Worm (Caenorhabditis elegans) whole organism, young adult: ENCODE results near the gene rfth-1.

Source experiments
- B0019.2 ChIP-seq: fragments of 200-800 bp; sonication (Bioruptor generic); conservative IDR thresholded peaks from 2 replicates; pipeline ENCODE4 v1.3.6; 2022; ENCODE audit warnings: missing genetic modification reagents, missing genetic modification characterization, missing compliant biosample characterization
- B0261.1 ChIP-seq: sonication (generic microtip); optimal IDR thresholded peaks from 2 replicates; lab custom pipeline; 2016; ENCODE audit warnings: mild to moderate bottlenecking, missing genetic modification characterization, moderate library complexity, missing compliant biosample characterization
- F22D6.2 ChIP-seq: sonication (generic microtip); optimal IDR thresholded peaks from 2 replicates; lab custom pipeline; 2016; ENCODE audit warnings: mild to moderate bottlenecking, missing genetic modification characterization, missing compliant biosample characterization
- F39B2.1 ChIP-seq: fragments of 200-800 bp; sonication (Bioruptor generic); IDR thresholded peaks from 2 replicates; pipeline ENCODE4 v1.3.6; 2022; ENCODE audit warnings: missing genetic modification reagents, missing genetic modification characterization, missing compliant biosample characterization
- F55B11.4 ChIP-seq: sonication (generic microtip); optimal IDR thresholded peaks from 2 replicates; lab custom pipeline; 2016; ENCODE audit warnings: missing compliant biosample characterization, missing genetic modification characterization, borderline replicate concordance; ENCODE audit not compliant: insufficient read depth
- Y67H2A.10 ChIP-seq: fragments of 200-800 bp; sonication (Bioruptor generic); conservative IDR thresholded peaks from 2 replicates; pipeline ENCODE4 v1.3.6; 2022; ENCODE audit warnings: missing genetic modification reagents, missing genetic modification characterization, missing compliant biosample characterization
- Y79H2A.3 ChIP-seq: fragments of 200-800 bp; sonication (Bioruptor generic); conservative IDR thresholded peaks from 2 replicates; pipeline ENCODE4 v1.3.6; 2022; ENCODE audit warnings: missing genetic modification reagents, missing genetic modification characterization, missing compliant biosample characterization
- Y95B8A.8 ChIP-seq: fragments of 200-800 bp; sonication (Bioruptor generic); IDR thresholded peaks from 2 replicates; pipeline ENCODE4 v1.3.6; 2022; ENCODE audit warnings: missing genetic modification reagents, missing genetic modification characterization, missing compliant biosample characterization
- ama-1 ChIP-seq, 3 experiments: fragments of 150-350 bp in 1 of 3; sonication (generic microtip) in 2 of 3; optimal IDR thresholded peaks; 2 replicates each; lab custom pipeline; 2014 to 2018; ENCODE audit warnings: missing biosample characterization in 2 of 3, missing genetic modification characterization in 2 of 3, missing genetic modification reagents in 2 of 3
- cebp-1 ChIP-seq, 2 experiments: fragments of 200-800 bp in 1 of 2; sonication (Bioruptor generic) in 1 of 2; sonication (generic microtip) in 1 of 2; IDR thresholded peaks in 1 of 2; optimal IDR thresholded peaks in 1 of 2; 2 replicates each; pipeline versions ENCODE4 v1.3.6 to Lab custom; 2017 to 2022; ENCODE audit warnings: missing compliant biosample characterization in 2 of 2, missing genetic modification characterization in 2 of 2, mild to moderate bottlenecking in 1 of 2, missing genetic modification reagents in 1 of 2, moderate library complexity in 1 of 2
- ceh-91 ChIP-seq: fragments of 200-800 bp; sonication (Bioruptor generic); IDR thresholded peaks from 2 replicates; pipeline ENCODE4 v1.3.6; 2022; ENCODE audit warnings: missing genetic modification reagents, missing genetic modification characterization, missing compliant biosample characterization
- chd-7 ChIP-seq: sonication (generic microtip); optimal IDR thresholded peaks from 2 replicates; lab custom pipeline; 2016; ENCODE audit warnings: mild to moderate bottlenecking, missing genetic modification characterization, moderate library complexity, missing compliant biosample characterization
- dox-1 ChIP-seq: fragments of 200-800 bp; sonication (Bioruptor generic); IDR thresholded peaks from 2 replicates; pipeline ENCODE4 v1.3.6; 2022; ENCODE audit warnings: missing genetic modification reagents, missing genetic modification characterization, missing compliant biosample characterization
- egrh-3 ChIP-seq: fragments of 200-800 bp; sonication (Bioruptor generic); IDR thresholded peaks from 2 replicates; pipeline ENCODE4 v1.3.6; 2022; ENCODE audit warnings: missing genetic modification reagents, missing genetic modification characterization, missing compliant biosample characterization
- ekl-4 ChIP-seq: fragments of 200-800 bp; sonication (Bioruptor generic); IDR thresholded peaks from 2 replicates; pipeline ENCODE4 v1.3.6; 2022; ENCODE audit warnings: missing genetic modification reagents, missing genetic modification characterization, missing compliant biosample characterization
- gei-17 ChIP-seq: fragments of 200-800 bp; sonication (Bioruptor generic); optimal IDR thresholded peaks from 2 replicates; lab custom pipeline; 2018; ENCODE audit warnings: mild to moderate bottlenecking, missing genetic modification characterization, missing compliant biosample characterization
- hmg-20 ChIP-seq: fragments of 200-800 bp; sonication (Bioruptor generic); IDR thresholded peaks from 2 replicates; pipeline ENCODE4 v1.3.6; 2022; ENCODE audit warnings: missing genetic modification reagents, missing genetic modification characterization, missing compliant biosample characterization
- let-607 ChIP-seq, 2 experiments: fragments of 200-800 bp in 1 of 2; sonication (Bioruptor generic) in 1 of 2; sonication (generic microtip) in 1 of 2; optimal IDR thresholded peaks; 2 replicates each; lab custom pipeline; 2016 to 2018; ENCODE audit warnings: mild to moderate bottlenecking in 2 of 2, missing compliant biosample characterization in 2 of 2, missing genetic modification characterization in 2 of 2, moderate library complexity in 2 of 2, missing genotype in 1 of 2
- lin-26 ChIP-seq: fragments of 200-800 bp; sonication (Bioruptor generic); IDR thresholded peaks from 2 replicates; pipeline ENCODE4 v1.3.6; 2022; ENCODE audit warnings: missing genetic modification reagents, missing genetic modification characterization, missing compliant biosample characterization
- lsl-1 ChIP-seq: fragments of 200-800 bp; sonication (Bioruptor generic); optimal IDR thresholded peaks from 2 replicates; lab custom pipeline; 2018; ENCODE audit warnings: mild to moderate bottlenecking, missing genetic modification characterization, moderate library complexity, missing compliant biosample characterization
- madf-3 ChIP-seq: fragments of 200-800 bp; sonication (Bioruptor generic); IDR thresholded peaks from 2 replicates; pipeline ENCODE4 v1.3.6; 2022; ENCODE audit warnings: missing genetic modification reagents, missing genetic modification characterization, missing compliant biosample characterization
- nfya-1 ChIP-seq: sonication (generic microtip); optimal IDR thresholded peaks from 2 replicates; lab custom pipeline; 2017; ENCODE audit warnings: antibody characterized with exemption, missing compliant biosample characterization, missing genetic modification characterization, borderline replicate concordance; ENCODE audit not compliant: insufficient read depth
- nfya-2 ChIP-seq: fragments of 200-800 bp; sonication (Bioruptor generic); IDR thresholded peaks from 2 replicates; pipeline ENCODE4 v1.3.6; 2022; ENCODE audit warnings: missing genetic modification reagents, missing genetic modification characterization, missing compliant biosample characterization
- nhr-179 ChIP-seq: sonication (generic microtip); optimal IDR thresholded peaks from 2 replicates; lab custom pipeline; 2016; ENCODE audit warnings: mild to moderate bottlenecking, missing genetic modification characterization, missing compliant biosample characterization
- nhr-80 ChIP-seq: sonication (generic microtip); optimal IDR thresholded peaks from 2 replicates; lab custom pipeline; 2016; ENCODE audit warnings: missing genetic modification characterization, missing compliant biosample characterization
- rcor-1 ChIP-seq: fragments of 200-800 bp; sonication (Bioruptor generic); IDR thresholded peaks from 2 replicates; pipeline ENCODE4 v1.3.6; 2022; ENCODE audit warnings: missing genetic modification reagents, missing genetic modification characterization, missing compliant biosample characterization
- repo-1 ChIP-seq: sonication (generic microtip); optimal IDR thresholded peaks from 2 replicates; lab custom pipeline; 2017; ENCODE audit warnings: mild to moderate bottlenecking, missing genetic modification characterization, missing compliant biosample characterization
- sdz-38 ChIP-seq: sonication (generic microtip); optimal IDR thresholded peaks from 2 replicates; lab custom pipeline; 2016; ENCODE audit warnings: missing genotype, missing genetic modification characterization, missing compliant biosample characterization
- snpc-1.1 ChIP-seq: sonication (generic microtip); optimal IDR thresholded peaks from 2 replicates; lab custom pipeline; 2017; ENCODE audit warnings: missing genetic modification characterization, mild to moderate bottlenecking, missing compliant biosample characterization, antibody characterized with exemption, moderate library complexity, missing genotype, missing genetic modification reagents; ENCODE audit not compliant: insufficient read depth
- sptf-2 ChIP-seq: fragments of 200-800 bp; sonication (Bioruptor generic); optimal IDR thresholded peaks from 2 replicates; lab custom pipeline; 2018; ENCODE audit warnings: mild to moderate bottlenecking, missing genetic modification characterization, missing compliant biosample characterization
- tlf-1 ChIP-seq: fragments of 200-800 bp; sonication (Bioruptor generic); optimal IDR thresholded peaks from 2 replicates; lab custom pipeline; 2018; ENCODE audit warnings: mild to moderate bottlenecking, missing genetic modification characterization, missing compliant biosample characterization
- unc-130 ChIP-seq: sonication (generic microtip); optimal IDR thresholded peaks from 2 replicates; lab custom pipeline; 2016; ENCODE audit warnings: missing genetic modification reagents, missing genetic modification characterization, missing compliant biosample characterization
- ztf-22 ChIP-seq: fragments of 200-800 bp; sonication (Bioruptor generic); optimal IDR thresholded peaks from 2 replicates; lab custom pipeline; 2018; ENCODE audit warnings: mild to moderate bottlenecking, missing genetic modification characterization, moderate library complexity, missing compliant biosample characterization
- ztf-28 ChIP-seq: fragments of 200-800 bp; sonication (Bioruptor generic); IDR thresholded peaks from 2 replicates; pipeline ENCODE4 v1.3.6; 2022; ENCODE audit warnings: missing genetic modification reagents, missing genetic modification characterization, missing compliant biosample characterization

The rfth-1 gene

DNA sequence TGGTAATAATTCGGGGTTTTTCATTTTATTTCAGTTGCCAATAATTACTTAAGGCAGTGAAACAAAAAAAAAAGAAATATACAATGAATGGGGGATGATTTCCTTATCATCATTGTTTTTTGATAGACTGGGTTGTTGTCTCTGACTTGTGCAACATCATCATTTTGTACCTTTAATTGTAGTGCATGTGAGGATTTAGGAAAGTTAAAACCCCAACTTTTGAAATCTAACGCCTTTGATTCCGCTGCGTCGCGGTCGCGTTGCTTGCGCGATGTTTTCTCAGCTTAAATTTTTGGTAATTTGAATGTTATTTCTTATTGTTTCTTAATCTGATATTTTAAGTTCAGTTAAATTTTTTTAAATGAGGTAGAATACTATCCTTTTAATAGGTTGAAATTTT lies 34.7 kb upstream of the rfth-1 start, which contains the start of gene ZK185.5:
TSS of gene ZK185.5 (minus strand) at position 101 of the 400 bp plus-strand sequence.
- TF ChIP-seq egrh-3 (GFP tag; lab: Robert Waterston, UW) (no peak), ekl-4 (GFP tag; lab: Robert Waterston, UW) (no peak), nfya-1 (tag; lab: Kevin White, UChicago) (no peak), hmg-20 (GFP tag; lab: Robert Waterston, UW) (no peak), rcor-1 (GFP tag; lab: Robert Waterston, UW) (no peak), ama-1 (optimal IDR thresholded peaks at IDR 0.05; lab: Kevin White, UChicago) (no peak), ama-1 (GFP tag; optimal IDR thresholded peaks at IDR 0.05; lab: Kevin White, UChicago) (no peak), Y67H2A.10 (GFP tag; lab: Robert Waterston, UW) (no peak), F39B2.1 (GFP tag; lab: Robert Waterston, UW) (no peak)
- TF ChIP-seq, all 124 proteins: peak for 0

DNA sequence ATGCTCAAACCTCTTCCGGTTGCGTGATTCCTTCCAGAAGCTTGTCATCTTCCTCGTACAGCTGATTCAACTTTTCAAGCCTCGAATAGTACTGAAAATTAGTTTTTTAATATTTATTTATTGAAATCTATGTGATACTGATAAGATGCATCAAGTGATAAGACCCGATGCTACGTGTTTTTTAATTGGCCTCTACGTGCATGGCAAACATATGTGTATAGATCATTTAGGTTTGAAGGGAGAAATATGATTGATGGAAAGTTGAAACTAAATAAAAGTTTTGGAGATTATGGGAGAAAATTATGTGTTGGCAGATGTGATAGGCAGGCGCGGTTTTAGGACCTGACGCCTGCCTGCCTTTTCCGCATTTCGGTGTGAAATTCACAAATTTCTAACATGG lies 33.1 kb upstream of the rfth-1 start:
- TF ChIP-seq nfya-2 (no peak), ztf-28 (GFP tag; lab: Robert Waterston, UW) (no peak), chd-7 (tag; lab: Kevin White, UChicago) (no peak), ama-1 (optimal IDR thresholded peaks at IDR 0.05; lab: Kevin White, UChicago) (no peak), ama-1 (GFP tag; optimal IDR thresholded peaks at IDR 0.05; lab: Kevin White, UChicago) (no peak), dox-1 (GFP tag; lab: Robert Waterston, UW) (0 out of 2 replicates have a peak, but pooled peaks have one; percentile 28), repo-1 (tag; lab: Kevin White, UChicago) (no peak), nhr-80 (tag; lab: Kevin White, UChicago) (peak; percentile 88), lsl-1 (no peak), let-607 (tag; optimal IDR thresholded peaks at IDR 0.05; lab: Kevin White, UChicago) (peak; percentile 80 to 86), F22D6.2 (no peak), snpc-1.1 (tag; lab: Kevin White, UChicago) (no peak)

DNA sequence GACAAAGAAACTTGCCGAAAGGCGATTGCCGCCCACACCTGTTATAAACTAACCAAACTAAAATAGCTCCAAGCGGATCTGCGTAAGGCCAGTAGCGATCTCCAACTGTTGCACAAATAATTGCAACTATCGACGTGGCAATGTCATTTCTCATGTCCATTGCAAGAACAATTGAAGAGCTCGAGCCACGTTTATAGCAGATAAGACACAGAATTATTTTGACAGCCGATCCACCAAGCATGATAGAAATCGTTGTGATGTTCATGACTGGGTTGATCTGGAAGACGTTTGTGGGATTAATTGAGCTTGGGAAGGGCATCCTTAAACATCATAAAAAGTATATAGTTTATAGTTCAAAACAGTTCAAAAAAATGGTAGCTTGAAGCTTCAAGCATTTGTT lies 31.9 kb upstream of the rfth-1 start:
- TF ChIP-seq cebp-1 (GFP tag; IDR thresholded peaks at IDR 0.05; lab: Robert Waterston, UW) = no peak
- TF ChIP-seq cebp-1 (tag; optimal IDR thresholded peaks at IDR 0.05; lab: Kevin White, UChicago) = no peak
- no peak for TF ChIP-seq lin-26
- TF ChIP-seq tlf-1 (GFP tag; lab: Kevin White, UChicago) = no peak
- no peak for TF ChIP-seq B0261.1 (tag; lab: Kevin White, UChicago)
- TF ChIP-seq F55B11.4 (tag; lab: Kevin White, UChicago) = no peak
- no peak for TF ChIP-seq gei-17 (GFP tag; lab: Kevin White, UChicago)
- no peak for TF ChIP-seq nhr-179
- no peak for TF ChIP-seq unc-130
- no peak for TF ChIP-seq Y95B8A.8 (GFP tag; lab: Robert Waterston, UW)
- no peak for TF ChIP-seq sdz-38 (tag; lab: Kevin White, UChicago)
- TF ChIP-seq repo-1 (tag; lab: Kevin White, UChicago) = no peak
- TF ChIP-seq Y79H2A.3 (GFP tag; lab: Robert Waterston, UW) = no peak
- TF ChIP-seq ztf-22 (GFP tag; lab: Kevin White, UChicago) = no peak
- no peak for TF ChIP-seq ceh-91 (GFP tag; lab: Robert Waterston, UW)
- TF ChIP-seq sptf-2 (GFP tag; lab: Kevin White, UChicago) = no peak
- TF ChIP-seq ekl-4 (GFP tag; lab: Robert Waterston, UW) = no peak
- no peak for TF ChIP-seq B0019.2 (GFP tag; lab: Robert Waterston, UW)
- no peak for TF ChIP-seq madf-3 (GFP tag; lab: Robert Waterston, UW)
